Fruit fly (Drosophila melanogaster) whole organism, embryonic: ENCODE measurements around the gene Coq7.
A peak's percentile ranks its signal among the peaks of the same experiment; 100 is the strongest.

ENCODE experiments used
- C15 ChIP-seq: fragments of 200-800 bp; sonication (Bioruptor generic); IDR thresholded peaks from 3 replicates; pipeline ENCODE4 v1.3.6; 2022; ENCODE audit warnings: missing biosample characterization, missing genetic modification characterization
- CG10366 ChIP-seq: fragments of 200-800 bp; sonication (Bioruptor generic); IDR thresholded peaks from 2 replicates; pipeline ENCODE4 v1.3.6; 2022; ENCODE audit warnings: missing biosample characterization, missing genetic modification characterization
- CG10565 ChIP-seq: fragments of 200-800 bp; sonication (Bioruptor generic); optimal IDR thresholded peaks from 3 replicates; lab custom pipeline; 2016; ENCODE audit warnings: missing biosample characterization, mild to moderate bottlenecking, missing genetic modification characterization
- CG11085 ChIP-seq: fragments of 200-800 bp; sonication (Bioruptor generic); IDR thresholded peaks from 2 replicates; pipeline ENCODE4 v1.3.6; 2022; ENCODE audit warnings: missing biosample characterization, missing genetic modification characterization
- CG12155 ChIP-seq: fragments of 200-800 bp; sonication (Bioruptor generic); optimal IDR thresholded peaks from 3 replicates; lab custom pipeline; 2016; ENCODE audit warnings: missing biosample characterization, missing genetic modification characterization
- CG12744 ChIP-seq: fragments of 200-800 bp; sonication (Bioruptor generic); optimal IDR thresholded peaks from 2 replicates; lab custom pipeline; 2016; ENCODE audit warnings: missing biosample characterization, missing genetic modification characterization
- CG13624 ChIP-seq: fragments of 200-800 bp; sonication (Bioruptor generic); optimal IDR thresholded peaks from 2 replicates; lab custom pipeline; 2016; ENCODE audit warnings: missing biosample characterization, missing genetic modification characterization
- CG13775 ChIP-seq: fragments of 200-800 bp; sonication (Bioruptor generic); optimal IDR thresholded peaks from 3 replicates; lab custom pipeline; 2017; ENCODE audit warnings: missing biosample characterization, mild to moderate bottlenecking, missing genetic modification characterization
- CG13894 ChIP-seq: fragments of 200-800 bp; sonication (Bioruptor generic); optimal IDR thresholded peaks from 3 replicates; lab custom pipeline; 2018; ENCODE audit warnings: missing biosample characterization, mild to moderate bottlenecking, missing genetic modification characterization, moderate library complexity
- CG14667 ChIP-seq: fragments of 200-800 bp; sonication (Bioruptor generic); IDR thresholded peaks from 2 replicates; pipeline ENCODE4 v1.3.6; 2022; ENCODE audit warnings: missing biosample characterization, missing genetic modification characterization
- CG15269 ChIP-seq: fragments of 200-800 bp; sonication (Bioruptor generic); optimal IDR thresholded peaks from 2 replicates; lab custom pipeline; 2018; ENCODE audit warnings: missing biosample characterization, mild to moderate bottlenecking, missing genetic modification characterization, moderate library complexity
- CG16813 ChIP-seq: fragments of 200-800 bp; sonication (Bioruptor generic); IDR thresholded peaks from 3 replicates; pipeline ENCODE4 v1.3.6; 2022; ENCODE audit warnings: missing biosample characterization, missing genetic modification characterization; ENCODE audit not compliant: partially characterized antibody
- CG3281 ChIP-seq: fragments of 200-800 bp; sonication (Bioruptor generic); optimal IDR thresholded peaks from 3 replicates; lab custom pipeline; 2017; ENCODE audit warnings: missing biosample characterization, mild to moderate bottlenecking, missing genetic modification characterization
- CG42726 ChIP-seq: fragments of 200-800 bp; sonication (Bioruptor generic); IDR thresholded peaks from 2 replicates; pipeline ENCODE4 v1.3.6; 2022; ENCODE audit warnings: missing biosample characterization, missing genetic modification characterization; ENCODE audit not compliant: partially characterized antibody
- CG5245 ChIP-seq: fragments of 200-800 bp; sonication (Bioruptor generic); optimal IDR thresholded peaks from 3 replicates; lab custom pipeline; 2016; ENCODE audit warnings: missing biosample characterization, missing genetic modification characterization
- CG6813 ChIP-seq: fragments of 200-800 bp; sonication (Bioruptor generic); optimal IDR thresholded peaks from 2 replicates; lab custom pipeline; 2017; ENCODE audit warnings: missing biosample characterization, missing genetic modification characterization, mild to moderate bottlenecking, moderate library complexity, missing genetic modification reagents
- CG7963 ChIP-seq: fragments of 200-800 bp; sonication (Bioruptor generic); IDR thresholded peaks from 3 replicates; pipeline ENCODE4 v1.3.6; 2022; ENCODE audit warnings: missing biosample characterization, missing genetic modification characterization; ENCODE audit not compliant: partially characterized antibody
- CG9215 ChIP-seq: fragments of 200-800 bp; sonication (Bioruptor generic); IDR thresholded peaks from 2 replicates; pipeline ENCODE4 v1.3.6; 2022; ENCODE audit warnings: missing biosample characterization, missing genetic modification characterization
- CHES-1-like ChIP-seq: fragments of 200-800 bp; sonication (Bioruptor generic); optimal IDR thresholded peaks from 2 replicates; lab custom pipeline; 2016; ENCODE audit warnings: missing biosample characterization, missing genetic modification characterization
- CTCF ChIP-seq: fragments of 200-800 bp; sonication (Bioruptor generic); optimal IDR thresholded peaks from 2 replicates; lab custom pipeline; 2017; ENCODE audit warnings: missing biosample characterization, mild to moderate bottlenecking, missing genetic modification characterization, moderate library complexity
- D19A ChIP-seq: fragments of 200-800 bp; optimal IDR thresholded peaks from 3 replicates; lab custom pipeline; 2019; ENCODE audit warnings: missing biosample characterization, mild to moderate bottlenecking, missing genetic modification characterization, moderate library complexity
- Dad ChIP-seq: fragments of 200-800 bp; sonication (Bioruptor generic); optimal IDR thresholded peaks from 3 replicates; lab custom pipeline; 2016; ENCODE audit warnings: missing biosample characterization, missing genetic modification characterization
- HLH3B ChIP-seq: fragments of 200-800 bp; sonication (Bioruptor generic); IDR thresholded peaks from 2 replicates; pipeline ENCODE4 v1.3.6; 2022; ENCODE audit warnings: missing biosample characterization, missing genetic modification characterization
- HmgZ ChIP-seq: fragments of 200-800 bp; sonication (Bioruptor generic); optimal IDR thresholded peaks from 2 replicates; lab custom pipeline; 2018; ENCODE audit warnings: missing biosample characterization, mild to moderate bottlenecking, missing genetic modification characterization
- Hmr ChIP-seq: fragments of 200-800 bp; sonication (Bioruptor generic); optimal IDR thresholded peaks from 3 replicates; lab custom pipeline; 2017; ENCODE audit warnings: mild to moderate bottlenecking, missing biosample characterization, missing genetic modification reagents, missing genetic modification characterization
- Hr78 ChIP-seq, 2 experiments: fragments of 200-800 bp in 1 of 2; fragments of >200 bp in 1 of 2; sonication (Bioruptor generic) in 1 of 2; optimal IDR thresholded peaks; 2 replicates each; lab custom pipeline; 2017 to 2019; ENCODE audit warnings: missing biosample characterization in 2 of 2, missing genetic modification characterization in 2 of 2, mild to moderate bottlenecking in 1 of 2, moderate library complexity in 1 of 2
- Kr ChIP-seq: fragments of 200-800 bp; sonication (Bioruptor generic); optimal IDR thresholded peaks from 2 replicates; lab custom pipeline; 2017; ENCODE audit warnings: missing biosample characterization, mild to moderate bottlenecking, missing genetic modification characterization
- Max ChIP-seq: fragments of 200-800 bp; sonication (Bioruptor generic); optimal IDR thresholded peaks from 2 replicates; lab custom pipeline; 2016; ENCODE audit warnings: missing biosample characterization, mild to moderate bottlenecking, missing genetic modification characterization
- NK7.1 ChIP-seq: fragments of 200-800 bp; sonication (Bioruptor generic); optimal IDR thresholded peaks from 3 replicates; lab custom pipeline; 2016; ENCODE audit warnings: missing biosample characterization, missing genetic modification characterization
- NfI ChIP-seq: fragments of 200-800 bp; sonication (Bioruptor generic); optimal IDR thresholded peaks from 3 replicates; lab custom pipeline; 2018; ENCODE audit warnings: missing biosample characterization, mild to moderate bottlenecking, missing genetic modification characterization, moderate library complexity
- Oaz ChIP-seq: fragments of 200-800 bp; sonication (Bioruptor generic); IDR thresholded peaks from 2 replicates; pipeline ENCODE4 v1.3.6; 2022; ENCODE audit warnings: missing biosample characterization, missing genetic modification characterization
- Six4 ChIP-seq: fragments of 200-800 bp; sonication (Bioruptor generic); optimal IDR thresholded peaks from 2 replicates; lab custom pipeline; 2016; ENCODE audit warnings: missing biosample characterization, missing genetic modification characterization
- Spps ChIP-seq: fragments of 200-800 bp; sonication (Bioruptor generic); optimal IDR thresholded peaks from 2 replicates; lab custom pipeline; 2018; ENCODE audit warnings: missing biosample characterization, mild to moderate bottlenecking, missing genetic modification characterization
- Sry-β ChIP-seq: fragments of 200-800 bp; sonication (Bioruptor generic); optimal IDR thresholded peaks from 2 replicates; lab custom pipeline; 2018; ENCODE audit warnings: missing biosample characterization, mild to moderate bottlenecking, missing genetic modification characterization, moderate library complexity
- Ssrp ChIP-seq: fragments of 200-800 bp; sonication (Bioruptor generic); optimal IDR thresholded peaks from 2 replicates; lab custom pipeline; 2018; ENCODE audit warnings: missing biosample characterization, mild to moderate bottlenecking, missing genetic modification characterization, moderate library complexity
- caup ChIP-seq: fragments of 200-800 bp; sonication (Bioruptor generic); optimal IDR thresholded peaks from 3 replicates; lab custom pipeline; 2017; ENCODE audit warnings: missing biosample characterization, mild to moderate bottlenecking, missing genetic modification characterization, moderate library complexity; ENCODE audit not compliant: severe bottlenecking
- dan ChIP-seq: fragments of 200-800 bp; sonication (Bioruptor generic); IDR thresholded peaks from 2 replicates; pipeline ENCODE4 v1.3.6; 2022; ENCODE audit warnings: missing biosample characterization, missing genetic modification characterization
- fd64A ChIP-seq: fragments of 200-800 bp; sonication (Bioruptor generic); optimal IDR thresholded peaks from 3 replicates; lab custom pipeline; 2018; ENCODE audit warnings: missing biosample characterization, mild to moderate bottlenecking, missing genetic modification characterization
- fu2 ChIP-seq: fragments of 200-800 bp; sonication (Bioruptor generic); optimal IDR thresholded peaks from 2 replicates; lab custom pipeline; 2016; ENCODE audit warnings: missing biosample characterization, missing genetic modification characterization
- jigr1 ChIP-seq: fragments of 200-800 bp; sonication (Bioruptor generic); IDR thresholded peaks from 3 replicates; pipeline ENCODE4 v1.3.6; 2022; ENCODE audit warnings: missing biosample characterization, missing genetic modification characterization
- lbe ChIP-seq: fragments of 200-800 bp; sonication (Bioruptor generic); optimal IDR thresholded peaks from 2 replicates; lab custom pipeline; 2016; ENCODE audit warnings: missing biosample characterization, mild to moderate bottlenecking, missing genetic modification characterization
- oc ChIP-seq: fragments of 200-800 bp; sonication (Bioruptor generic); optimal IDR thresholded peaks from 2 replicates; lab custom pipeline; 2018; ENCODE audit warnings: missing biosample characterization, mild to moderate bottlenecking, missing genetic modification characterization, moderate library complexity
- ro ChIP-seq: fragments of 200-800 bp; sonication (Bioruptor generic); IDR thresholded peaks from 2 replicates; pipeline ENCODE4 v1.3.6; 2022; ENCODE audit warnings: missing biosample characterization, missing genetic modification characterization
- schlank ChIP-seq: fragments of 200-800 bp; sonication (Bioruptor generic); optimal IDR thresholded peaks from 2 replicates; lab custom pipeline; 2018; ENCODE audit warnings: missing biosample characterization, mild to moderate bottlenecking, missing genetic modification characterization
- sens ChIP-seq: fragments of 200-800 bp; sonication (Bioruptor generic); peaks from one replicate; lab custom pipeline; 2016; ENCODE audit warnings: missing biosample characterization, missing genetic modification characterization
- slbo ChIP-seq: fragments of 200-800 bp; sonication (Bioruptor generic); IDR thresholded peaks from 2 replicates; pipeline ENCODE4 v1.3.6; 2022; ENCODE audit warnings: missing biosample characterization, missing genetic modification characterization
- so ChIP-seq: fragments of 200-800 bp; sonication (Bioruptor generic); IDR thresholded peaks from 3 replicates; pipeline ENCODE4 v1.3.6; 2022; ENCODE audit warnings: missing biosample characterization, missing genetic modification characterization
- sob ChIP-seq: fragments of 200-800 bp; sonication (Bioruptor generic); IDR thresholded peaks from 2 replicates; pipeline ENCODE4 v1.3.6; 2022; ENCODE audit warnings: missing biosample characterization, missing genetic modification characterization
- ttk ChIP-seq: fragments of 200-800 bp; sonication (Bioruptor generic); IDR thresholded peaks from 2 replicates; pipeline ENCODE4 v2.1.2; 2022; ENCODE audit warnings: missing biosample characterization, missing genetic modification characterization
- tx ChIP-seq: fragments of 200-800 bp; sonication (Bioruptor generic); optimal IDR thresholded peaks from 2 replicates; lab custom pipeline; 2016; ENCODE audit warnings: missing biosample characterization, missing genetic modification characterization
- usp ChIP-seq: fragments of >200 bp; optimal IDR thresholded peaks from 2 replicates; lab custom pipeline; 2017; ENCODE audit warnings: missing biosample characterization, missing genetic modification characterization
- zfh2 ChIP-seq: fragments of 200-800 bp; sonication (Bioruptor generic); optimal IDR thresholded peaks from 2 replicates; lab custom pipeline; 2016; ENCODE audit warnings: missing biosample characterization, missing genetic modification characterization

The Coq7 gene

dm6 chrX:6803312-6803794 is 32.3 kb downstream of the Coq7 start, which contains the start of the genes C3G and pod1 (continued):
- no peak for TF ChIP-seq Six4 (GFP tag; lab: Kevin White, UChicago)
- no peak for TF ChIP-seq ttk (GFP tag; lab: Robert Waterston, UW)
- TF ChIP-seq CG3281 (GFP tag; lab: Kevin White, UChicago) = no peak
- TF ChIP-seq NK7.1 (GFP tag; lab: Kevin White, UChicago) = no peak
- TF ChIP-seq HLH3B = no peak
- TF ChIP-seq C15 (GFP tag; lab: Robert Waterston, UW) = no peak
- TF ChIP-seq CG10366 (GFP tag; lab: Robert Waterston, UW) = no peak
- no peak for TF ChIP-seq CG9215 (GFP tag; lab: Robert Waterston, UW)
- peak; percentile 50 for TF ChIP-seq Max (GFP tag; lab: Kevin White, UChicago)
- TF ChIP-seq so (GFP tag; lab: Robert Waterston, UW) = no peak
- TF ChIP-seq CG15269 = no peak
- peak; percentile 70 for TF ChIP-seq CHES-1-like (GFP tag; lab: Kevin White, UChicago)
- no peak for TF ChIP-seq fd64A (GFP tag; lab: Kevin White, UChicago)
- TF ChIP-seq HmgZ (tag; lab: Kevin White, UChicago) = peak; percentile 75
- TF ChIP-seq CG6813 = no peak
- peak; percentile 99 for TF ChIP-seq CG42726 (GFP tag; lab: Robert Waterston, UW)
- no peak for TF ChIP-seq CG11085 (GFP tag; lab: Robert Waterston, UW)
- no peak for TF ChIP-seq CG12744 (GFP tag; lab: Kevin White, UChicago)
- no peak for TF ChIP-seq tx (GFP tag; lab: Kevin White, UChicago)
- peak; percentile 32 for TF ChIP-seq lbe (GFP tag; lab: Kevin White, UChicago)
- TF ChIP-seq sens (GFP tag; lab: Kevin White, UChicago) = peak; percentile 88
- peak; percentile 26 for TF ChIP-seq Sry-β
- TF ChIP-seq jigr1 (GFP tag; lab: Robert Waterston, UW) = no peak
- peak; percentile 31 for TF ChIP-seq fu2
- peak; percentile 39 for TF ChIP-seq CG12155 (GFP tag; lab: Kevin White, UChicago)
- no peak for TF ChIP-seq Ssrp (tag; lab: Kevin White, UChicago)
- TF ChIP-seq Dad = peak; percentile 38
- TF ChIP-seq ro (GFP tag; lab: Robert Waterston, UW) = no peak
- TF ChIP-seq NfI (GFP tag; lab: Kevin White, UChicago) = no peak
- TF ChIP-seq D19A = no peak
- no peak for TF ChIP-seq Hr78 (GFP tag; optimal IDR thresholded peaks at IDR 0.05; lab: Kevin White, UChicago)
- TF ChIP-seq CG7963 (GFP tag; lab: Robert Waterston, UW) = peak; percentile 96
- TF ChIP-seq dan (GFP tag; lab: Robert Waterston, UW) = no peak
- TF ChIP-seq caup (GFP tag; lab: Kevin White, UChicago) = peak; percentile 7
- TF ChIP-seq CG16813 (GFP tag; lab: Robert Waterston, UW) = peak; percentile 99
- no peak for TF ChIP-seq Spps
- TF ChIP-seq CTCF = no peak
- no peak for TF ChIP-seq CG5245
- TF ChIP-seq CG13624 = peak; percentile 78
- peak; percentile 41 for TF ChIP-seq zfh2 (GFP tag; lab: Kevin White, UChicago)
- TF ChIP-seq oc (tag; lab: Kevin White, UChicago) = no peak
- TF ChIP-seq Kr (GFP tag; lab: Kevin White, UChicago) = no peak
- TF ChIP-seq CG13894 (tag; lab: Kevin White, UChicago) = peak; percentile 67
- peak; percentile 62 for TF ChIP-seq slbo (GFP tag; lab: Robert Waterston, UW)
- no peak for TF ChIP-seq usp (GFP tag; lab: Kevin White, UChicago)
- TF ChIP-seq CG14667 = no peak
- no peak for TF ChIP-seq Oaz
- no peak for TF ChIP-seq CG13775 (GFP tag; lab: Kevin White, UChicago)
- TF ChIP-seq CG10565 (GFP tag; lab: Kevin White, UChicago) = no peak
- peak; percentile 59 for TF ChIP-seq Hmr (GFP tag; lab: Kevin White, UChicago)
- peak; percentile 28; the same call in 1 of the 2 replicates for TF ChIP-seq sob (GFP tag; lab: Robert Waterston, UW)
- no peak for TF ChIP-seq schlank (tag; lab: Kevin White, UChicago)
